Worm (Caenorhabditis elegans): ENCODE data around the gene F25F2.1.

DNA sequence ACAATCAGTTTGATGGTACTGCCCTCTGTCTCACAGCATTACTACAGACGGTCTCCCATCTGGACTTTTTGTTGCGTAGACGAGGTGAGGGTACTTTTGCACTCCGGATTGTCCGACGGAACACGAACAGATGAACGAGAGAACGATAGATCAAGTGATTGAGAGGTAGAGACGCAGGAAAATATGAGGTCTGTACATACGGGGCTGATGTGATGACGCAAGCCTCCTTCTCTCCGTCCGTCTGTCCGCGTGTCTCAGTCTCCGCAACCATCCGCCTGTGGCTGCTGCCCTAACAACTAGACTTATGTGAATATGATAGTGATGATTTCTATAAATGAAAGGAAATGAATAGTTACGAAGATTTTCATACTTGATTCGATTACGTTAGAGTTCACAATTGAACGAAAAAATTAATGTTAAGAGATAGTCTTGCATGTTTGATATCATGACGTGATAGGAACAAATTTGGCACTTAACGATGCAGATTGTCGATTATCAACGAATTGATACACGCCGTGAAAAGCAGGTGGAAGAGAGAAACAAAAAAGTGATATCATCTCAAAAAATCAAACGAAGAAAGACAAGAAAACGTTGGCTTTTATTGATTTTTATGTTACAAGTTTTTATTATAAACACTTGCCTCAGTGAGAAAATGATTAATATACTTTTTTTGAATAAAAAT lies 6.0 kb upstream of the F25F2.1 start:
- no peak for TF ChIP-seq klf-2 (GFP tag; conservative IDR thresholded peaks at IDR 0.05)
- TF ChIP-seq T22C8.4 (GFP tag; IDR thresholded peaks at IDR 0.05): no peak
- peak; percentile 28 for TF ChIP-seq cog-1 (tag; optimal IDR thresholded peaks at IDR 0.05)
- TF ChIP-seq ztf-29 (GFP tag; IDR thresholded peaks at IDR 0.05): peak; percentile 20; the same call in 1 of the 2 replicates
- TF ChIP-seq tab-1 (GFP tag; IDR thresholded peaks at IDR 0.05): no peak
- TF ChIP-seq flt-1 (GFP tag; IDR thresholded peaks at IDR 0.05): peak; percentile 60
- no peak for TF ChIP-seq ref-1 (GFP tag; conservative IDR thresholded peaks at IDR 0.05)

Measured in whole organism, midembryonic.